Fruit fly (Drosophila melanogaster): ENCODE data around the gene CheB38b.

DNA sequence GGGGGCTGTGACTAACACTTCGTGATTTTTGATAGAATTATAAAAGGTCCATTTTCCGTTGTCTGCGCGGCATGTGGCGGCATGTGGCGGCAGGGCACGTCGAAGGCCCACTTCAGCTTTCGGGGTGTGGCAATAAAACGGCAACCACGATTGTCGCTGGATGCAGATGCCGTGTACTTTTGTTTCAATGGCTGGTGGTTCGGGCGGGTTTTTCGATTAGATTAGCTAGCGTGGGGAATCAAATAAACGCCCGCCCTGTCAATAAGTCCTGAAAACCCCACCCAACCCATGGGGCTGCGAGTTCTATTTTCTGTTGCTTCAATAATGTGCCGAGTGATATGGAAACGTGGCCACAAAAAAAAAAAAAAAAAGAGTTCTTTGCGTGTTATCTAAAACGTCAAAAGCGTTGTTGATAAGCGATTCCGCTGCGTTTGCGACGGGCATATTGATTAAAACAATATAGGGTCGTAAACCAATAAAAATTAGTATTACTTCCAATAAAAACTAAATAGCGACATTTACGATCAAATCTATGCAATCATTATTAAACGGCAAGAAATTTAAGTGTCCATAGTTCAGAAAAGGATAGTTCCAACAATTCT, 43.5 kb downstream of the CheB38b start:
- TF ChIP-seq CG34367 (tag; optimal IDR thresholded peaks at IDR 0.05) (no peak), CG8159 (tag; optimal IDR thresholded peaks at IDR 0.05) (no peak), D1 (tag; optimal IDR thresholded peaks at IDR 0.05) (no peak), Ets98B (GFP tag; IDR thresholded peaks at IDR 0.05) (no peak), EcR (GFP tag; optimal IDR thresholded peaks at IDR 0.05) (no peak), Pif1B (GFP tag; optimal IDR thresholded peaks at IDR 0.05) (no peak), CG14655 (GFP tag; optimal IDR thresholded peaks at IDR 0.05) (no peak), CG9948 (tag; optimal IDR thresholded peaks at IDR 0.05) (no peak), CG12605 (GFP tag; IDR thresholded peaks at IDR 0.05) (no peak), Snoo (tag; optimal IDR thresholded peaks at IDR 0.05) (no peak), CG10348 (GFP tag; IDR thresholded peaks at IDR 0.05) (no peak), CG17806 (tag; optimal IDR thresholded peaks at IDR 0.05) (no peak), CG32121 (GFP tag; IDR thresholded peaks at IDR 0.05) (no peak)

Measured in whole organism, pupa.